Worm (Caenorhabditis elegans): ENCODE results near the gene F41H10.12.

DNA sequence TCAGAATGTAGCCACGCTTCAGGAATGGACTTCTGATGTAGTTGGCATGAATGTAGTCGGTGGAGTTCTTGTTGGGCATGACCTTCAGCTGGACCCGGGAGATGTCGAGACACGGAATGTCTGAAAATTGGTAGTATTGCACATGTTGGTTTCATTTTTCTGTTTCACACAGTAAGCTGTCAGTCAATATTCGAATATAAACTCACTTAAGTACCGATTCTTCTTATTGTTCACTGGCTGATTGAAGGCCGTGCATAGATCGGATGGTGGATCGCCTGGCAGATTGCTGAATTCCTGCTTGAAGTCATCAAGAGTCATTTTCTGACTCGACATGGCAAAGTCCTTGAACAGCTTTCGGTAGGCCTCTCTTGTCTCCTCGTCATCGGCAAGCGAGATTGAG is 24.0 kb downstream of the F41H10.12 start:
- no peak for TF ChIP-seq ceh-13 (GFP tag; optimal IDR thresholded peaks at IDR 0.05)
- no peak for TF ChIP-seq ama-1 (optimal IDR thresholded peaks at IDR 0.05)
- TF ChIP-seq tbx-37 (GFP tag; conservative IDR thresholded peaks at IDR 0.05) = no peak
- no peak for TF ChIP-seq aly-1 (tag; optimal IDR thresholded peaks at IDR 0.05)
- TF ChIP-seq sea-1 (GFP tag; conservative IDR thresholded peaks at IDR 0.05) = no peak
- no peak for TF ChIP-seq hnd-1 (tag; optimal IDR thresholded peaks at IDR 0.05)
- no peak for TF ChIP-seq pes-1 (GFP tag; IDR thresholded peaks at IDR 0.05)
